Worm (Caenorhabditis elegans) whole organism, late embryonic: ENCODE data around the gene aak-2.
A peak's percentile ranks its signal among the peaks of the same experiment; 100 is the strongest.

Experiments used
- C38D4.7 ChIP-seq: fragments of 200-800 bp; sonication (Bioruptor generic); optimal IDR thresholded peaks from 2 replicates; lab custom pipeline; 2018; ENCODE audit warnings: mild to moderate bottlenecking, missing genetic modification characterization, moderate library complexity, missing compliant biosample characterization
- F13H6.1 ChIP-seq: sonication (generic microtip); optimal IDR thresholded peaks from 2 replicates; lab custom pipeline; 2016; ENCODE audit warnings: missing genetic modification characterization, missing compliant biosample characterization
- K02D7.2 ChIP-seq: sonication (generic microtip); optimal IDR thresholded peaks from 2 replicates; lab custom pipeline; 2017; ENCODE audit warnings: mild to moderate bottlenecking, missing genetic modification characterization, missing compliant biosample characterization
- K09A11.1 ChIP-seq: sonication (generic microtip); optimal IDR thresholded peaks from 2 replicates; lab custom pipeline; 2017; ENCODE audit warnings: antibody characterized with exemption, mild to moderate bottlenecking, missing genetic modification characterization, missing compliant biosample characterization; ENCODE audit not compliant: insufficient read depth
- T23F11.4 ChIP-seq: fragments of 200-800 bp; sonication (Bioruptor generic); optimal IDR thresholded peaks from 2 replicates; lab custom pipeline; 2018; ENCODE audit warnings: mild to moderate bottlenecking, missing genetic modification characterization, missing compliant biosample characterization
- ahr-1 ChIP-seq: sonication (generic microtip); optimal IDR thresholded peaks from 2 replicates; lab custom pipeline; 2016; ENCODE audit warnings: missing genetic modification characterization, missing compliant biosample characterization
- ama-1 ChIP-seq: fragments of 150-350 bp; optimal IDR thresholded peaks from 2 replicates; lab custom pipeline; 2014
- ceh-19 ChIP-seq: fragments of 200-800 bp; sonication (Bioruptor generic); optimal IDR thresholded peaks from 2 replicates; lab custom pipeline; 2018; ENCODE audit warnings: mild to moderate bottlenecking, missing genetic modification characterization, missing compliant biosample characterization
- ceh-2 ChIP-seq: sonication (generic microtip); optimal IDR thresholded peaks from 2 replicates; lab custom pipeline; 2016; ENCODE audit warnings: missing genotype, missing genetic modification characterization, missing compliant biosample characterization
- ceh-30 ChIP-seq: fragments of 150-350 bp; optimal IDR thresholded peaks from 2 replicates; lab custom pipeline; 2014; ENCODE audit warnings: missing biosample characterization, missing genetic modification characterization
- ceh-31 ChIP-seq: sonication (generic microtip); optimal IDR thresholded peaks from 2 replicates; lab custom pipeline; 2016; ENCODE audit warnings: missing genetic modification characterization, missing compliant biosample characterization
- ceh-45 ChIP-seq: fragments of 200-800 bp; sonication (Bioruptor generic); IDR thresholded peaks from 2 replicates; pipeline ENCODE4 v1.3.6; 2022; ENCODE audit warnings: missing genetic modification reagents, missing genetic modification characterization, missing compliant biosample characterization
- ceh-48 ChIP-seq: sonication (generic microtip); optimal IDR thresholded peaks from 2 replicates; lab custom pipeline; 2016; ENCODE audit warnings: missing genetic modification characterization, inconsistent platforms, missing compliant biosample characterization
- ceh-6 ChIP-seq: fragments of 200-800 bp; sonication (Bioruptor generic); optimal IDR thresholded peaks from 2 replicates; lab custom pipeline; 2018; ENCODE audit warnings: mild to moderate bottlenecking, missing genetic modification characterization, missing compliant biosample characterization
- ceh-9 ChIP-seq: sonication (generic microtip); optimal IDR thresholded peaks from 2 replicates; lab custom pipeline; 2016; ENCODE audit warnings: mild to moderate bottlenecking, missing genetic modification characterization, inconsistent platforms, missing compliant biosample characterization
- dmd-4 ChIP-seq: sonication (generic microtip); optimal IDR thresholded peaks from 2 replicates; lab custom pipeline; 2016; ENCODE audit warnings: borderline replicate concordance, missing genetic modification characterization, missing compliant biosample characterization
- dve-1 ChIP-seq: sonication (generic microtip); optimal IDR thresholded peaks from 2 replicates; lab custom pipeline; 2017; ENCODE audit warnings: antibody characterized with exemption, mild to moderate bottlenecking, missing genetic modification characterization, missing compliant biosample characterization
- elt-2 ChIP-seq: sonication (generic microtip); optimal IDR thresholded peaks from 2 replicates; lab custom pipeline; 2016; ENCODE audit warnings: missing genetic modification reagents, missing genetic modification characterization, missing compliant biosample characterization
- ets-4 ChIP-seq: sonication (generic microtip); optimal IDR thresholded peaks from 2 replicates; lab custom pipeline; 2016; ENCODE audit warnings: missing genetic modification characterization, missing compliant biosample characterization
- eyg-1 ChIP-seq: sonication (generic microtip); optimal IDR thresholded peaks from 2 replicates; lab custom pipeline; 2016; ENCODE audit warnings: missing genotype, missing genetic modification characterization, missing compliant biosample characterization
- fax-1 ChIP-seq: sonication (generic microtip); optimal IDR thresholded peaks from 2 replicates; lab custom pipeline; 2016; ENCODE audit warnings: missing genotype, missing genetic modification characterization, missing compliant biosample characterization
- fkh-10 ChIP-seq: fragments of 150-350 bp; optimal IDR thresholded peaks from 2 replicates; lab custom pipeline; 2014; ENCODE audit warnings: missing biosample characterization, missing genetic modification reagents, missing genetic modification characterization
- gmeb-2 ChIP-seq: sonication (generic microtip); optimal IDR thresholded peaks from 2 replicates; lab custom pipeline; 2016; ENCODE audit warnings: missing genetic modification characterization, inconsistent platforms, missing compliant biosample characterization
- hlh-13 ChIP-seq: fragments of 200-800 bp; sonication (Bioruptor generic); optimal IDR thresholded peaks from 2 replicates; lab custom pipeline; 2018; ENCODE audit warnings: mild to moderate bottlenecking, missing genetic modification characterization, missing compliant biosample characterization
- hlh-15 ChIP-seq: sonication (generic microtip); optimal IDR thresholded peaks from 2 replicates; lab custom pipeline; 2016; ENCODE audit warnings: missing genetic modification characterization, missing compliant biosample characterization
- hlh-6 ChIP-seq: sonication (generic microtip); optimal IDR thresholded peaks from 2 replicates; lab custom pipeline; 2016; ENCODE audit warnings: missing genotype, missing genetic modification characterization, missing compliant biosample characterization
- hlh-8 ChIP-seq: sonication (generic microtip); optimal IDR thresholded peaks from 2 replicates; lab custom pipeline; 2016; ENCODE audit warnings: missing genotype, missing genetic modification characterization, missing compliant biosample characterization
- lim-6 ChIP-seq: sonication (generic microtip); optimal IDR thresholded peaks from 2 replicates; lab custom pipeline; 2016; ENCODE audit warnings: missing genetic modification characterization, missing compliant biosample characterization
- lin-11 ChIP-seq: fragments of 200-800 bp; sonication (Bioruptor generic); optimal IDR thresholded peaks from 2 replicates; lab custom pipeline; 2018; ENCODE audit warnings: mild to moderate bottlenecking, missing genetic modification characterization, missing compliant biosample characterization
- madf-2 ChIP-seq: sonication (generic microtip); optimal IDR thresholded peaks from 2 replicates; lab custom pipeline; 2017; ENCODE audit warnings: missing genetic modification characterization, missing compliant biosample characterization
- mec-3 ChIP-seq: sonication (generic microtip); optimal IDR thresholded peaks from 2 replicates; lab custom pipeline; 2016; ENCODE audit warnings: borderline replicate concordance, missing genetic modification characterization, missing compliant biosample characterization
- nfya-1 ChIP-seq: sonication (generic microtip); optimal IDR thresholded peaks from 2 replicates; lab custom pipeline; 2017; ENCODE audit warnings: missing genetic modification characterization, mild to moderate bottlenecking, missing compliant biosample characterization, antibody characterized with exemption, moderate library complexity
- nhr-11 ChIP-seq: fragments of 150-350 bp; optimal IDR thresholded peaks from 2 replicates; lab custom pipeline; 2014; ENCODE audit warnings: missing biosample characterization, missing genetic modification characterization
- pag-3 ChIP-seq: sonication (generic microtip); optimal IDR thresholded peaks from 2 replicates; lab custom pipeline; 2016; ENCODE audit warnings: missing compliant biosample characterization, missing genetic modification characterization, borderline replicate concordance
- pat-9 ChIP-seq: fragments of 200-800 bp; sonication (Bioruptor generic); optimal IDR thresholded peaks from 2 replicates; lab custom pipeline; 2018; ENCODE audit warnings: mild to moderate bottlenecking, missing genetic modification characterization, moderate library complexity, missing compliant biosample characterization
- pax-1 ChIP-seq: fragments of 150-350 bp; optimal IDR thresholded peaks from 2 replicates; lab custom pipeline; 2014; ENCODE audit warnings: missing biosample characterization, missing genetic modification characterization
- pha-4 ChIP-seq: fragments of 150-350 bp; optimal IDR thresholded peaks from 2 replicates; lab custom pipeline; 2018; ENCODE audit warnings: missing biosample characterization, missing genetic modification reagents, missing genetic modification characterization
- pqm-1 ChIP-seq: sonication (generic microtip); optimal IDR thresholded peaks from 2 replicates; lab custom pipeline; 2016; ENCODE audit warnings: missing genetic modification characterization, missing compliant biosample characterization
- ref-2 ChIP-seq: sonication (generic microtip); optimal IDR thresholded peaks from 2 replicates; lab custom pipeline; 2016; ENCODE audit warnings: missing genetic modification characterization, missing compliant biosample characterization
- sdc-2 ChIP-seq: sonication (generic microtip); optimal IDR thresholded peaks from 2 replicates; lab custom pipeline; 2016; ENCODE audit warnings: missing genotype, missing genetic modification characterization, missing compliant biosample characterization
- syd-9 ChIP-seq: sonication (generic microtip); optimal IDR thresholded peaks from 2 replicates; lab custom pipeline; 2016; ENCODE audit warnings: mild to moderate bottlenecking, missing genetic modification characterization, moderate library complexity, missing compliant biosample characterization
- tbx-2 ChIP-seq: sonication (generic microtip); optimal IDR thresholded peaks from 2 replicates; lab custom pipeline; 2016; ENCODE audit warnings: missing genetic modification characterization, missing compliant biosample characterization
- tbx-7 ChIP-seq: sonication (generic microtip); optimal IDR thresholded peaks from 2 replicates; lab custom pipeline; 2016; ENCODE audit warnings: missing genotype, missing genetic modification characterization, missing compliant biosample characterization
- unc-3 ChIP-seq, 2 experiments: fragments of 200-800 bp in 1 of 2; sonication (Bioruptor generic) in 1 of 2; sonication (generic microtip) in 1 of 2; conservative IDR thresholded peaks in 1 of 2; optimal IDR thresholded peaks in 1 of 2; 2 replicates each; pipeline versions ENCODE4 v1.3.6 to Lab custom; 2016 to 2022; ENCODE audit warnings: missing compliant biosample characterization in 2 of 2, missing genetic modification characterization in 2 of 2, missing genetic modification reagents in 1 of 2
- unc-55 ChIP-seq: sonication (generic microtip); optimal IDR thresholded peaks from 2 replicates; lab custom pipeline; 2017; ENCODE audit warnings: missing biosample characterization, missing genetic modification reagents, missing genetic modification characterization
- unc-86 ChIP-seq: sonication (generic microtip); optimal IDR thresholded peaks from 2 replicates; lab custom pipeline; 2016; ENCODE audit warnings: missing genetic modification characterization, missing compliant biosample characterization
- zip-5 ChIP-seq: sonication (generic microtip); optimal IDR thresholded peaks from 2 replicates; lab custom pipeline; 2016; ENCODE audit warnings: missing genetic modification characterization, missing compliant biosample characterization
- ztf-16 ChIP-seq: sonication (generic microtip); optimal IDR thresholded peaks from 2 replicates; lab custom pipeline; 2017; ENCODE audit warnings: missing genetic modification characterization, missing compliant biosample characterization

The aak-2 gene

ce11 chrX:16796826-16797225 is 939 bp downstream of the aak-2 start (continued):
- TF ChIP-seq ceh-9, result no peak
- TF ChIP-seq lin-11 (tag; lab: Kevin White, UChicago), result no peak
- no peak for TF ChIP-seq zip-5 (tag; lab: Kevin White, UChicago)
- no peak for TF ChIP-seq ceh-2 (tag; lab: Kevin White, UChicago)
- TF ChIP-seq pag-3, result no peak
- no peak for TF ChIP-seq tbx-7
- TF ChIP-seq hlh-8 (tag; lab: Kevin White, UChicago), result no peak
- TF ChIP-seq C38D4.7 (GFP tag; lab: Kevin White, UChicago), result no peak
- no peak for TF ChIP-seq ahr-1 (tag; lab: Kevin White, UChicago)
- TF ChIP-seq elt-2 (tag; lab: Kevin White, UChicago), result no peak
- TF ChIP-seq K02D7.2, result no peak
- no peak for TF ChIP-seq syd-9 (tag; lab: Kevin White, UChicago)
- no peak for TF ChIP-seq ceh-45 (GFP tag; lab: Robert Waterston, UW)
- TF ChIP-seq F13H6.1, result peak; percentile 53
- no peak for TF ChIP-seq pax-1 (tag; lab: Kevin White, UChicago)

DNA sequence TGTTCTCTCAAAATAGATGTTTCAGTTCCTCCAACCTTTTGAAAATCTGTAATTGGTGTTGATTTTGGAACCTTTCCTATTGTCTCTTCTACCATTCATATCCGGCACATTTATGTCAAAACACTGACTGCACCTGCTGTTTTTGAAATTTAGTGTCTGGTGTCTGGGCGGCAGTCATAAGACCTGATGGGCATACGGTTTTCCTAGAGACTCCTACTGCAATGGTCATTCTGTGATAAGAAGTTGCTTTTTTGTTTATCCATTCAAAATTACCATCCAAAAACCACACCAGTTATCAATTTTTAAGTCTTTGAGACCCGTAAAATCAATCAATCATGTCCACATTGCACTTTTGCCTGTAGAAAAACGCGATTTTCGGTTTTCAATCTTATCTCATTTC is 2.7 kb downstream of the aak-2 start:
- TF ChIP-seq unc-55 (no peak), nfya-1 (tag; lab: Kevin White, UChicago) (no peak), T23F11.4 (GFP tag; lab: Kevin White, UChicago) (no peak), K02D7.2 (no peak), hlh-15 (tag; lab: Kevin White, UChicago) (no peak), fkh-10 (GFP tag; lab: Kevin White, UChicago) (no peak), ceh-30 (tag; lab: Kevin White, UChicago) (no peak), tbx-2 (no peak), madf-2 (tag; lab: Kevin White, UChicago) (no peak), ets-4 (tag; lab: Kevin White, UChicago) (no peak), hlh-13 (no peak), unc-86 (tag; lab: Kevin White, UChicago) (no peak)

DNA sequence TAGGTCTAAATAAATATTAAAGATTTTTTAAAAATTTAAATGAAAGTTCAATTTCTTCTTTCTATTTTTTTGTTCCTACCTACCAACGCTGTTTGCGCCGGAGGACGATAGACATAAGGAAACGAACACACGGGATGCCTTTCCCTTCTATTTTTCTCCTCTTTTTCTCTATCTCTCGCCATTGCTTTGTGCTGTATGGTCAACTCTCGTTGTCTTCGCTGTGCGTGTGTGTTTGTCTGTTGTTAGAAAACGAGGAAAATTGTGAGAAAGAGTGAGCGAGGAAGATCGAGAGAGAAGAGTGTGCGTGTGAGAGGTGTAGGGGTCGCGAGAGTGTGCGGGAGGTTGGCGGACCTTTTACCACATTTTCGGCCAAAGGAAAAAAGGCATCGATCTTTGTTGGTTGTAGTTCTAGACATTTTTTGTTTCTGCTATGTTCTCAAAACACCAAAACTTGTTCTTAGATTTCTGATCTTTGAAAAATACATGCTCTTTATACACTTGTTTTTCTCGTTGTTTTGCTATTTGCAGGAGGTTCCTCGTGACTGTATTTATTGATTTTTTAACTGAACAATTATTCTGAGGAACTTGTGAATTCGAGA is 3.3 kb downstream of the aak-2 start:
- TF ChIP-seq unc-3 (GFP tag; conservative IDR thresholded peaks at IDR 0.05; lab: Robert Waterston, UW) (no peak), unc-3 (tag; optimal IDR thresholded peaks at IDR 0.05; lab: Kevin White, UChicago) (no peak), ztf-16 (tag; lab: Kevin White, UChicago) (no peak), K02D7.2 (no peak), ceh-48 (tag; lab: Kevin White, UChicago) (peak; percentile 1), hlh-6 (tag; lab: Kevin White, UChicago) (no peak), hlh-15 (tag; lab: Kevin White, UChicago) (no peak), pqm-1 (no peak), ceh-31 (tag; lab: Kevin White, UChicago) (peak; percentile 63), K09A11.1 (tag; lab: Kevin White, UChicago) (no peak), eyg-1 (tag; lab: Kevin White, UChicago) (no peak), gmeb-2 (no peak), sdc-2 (tag; lab: Kevin White, UChicago) (peak; percentile 60), mec-3 (tag; lab: Kevin White, UChicago) (no peak), syd-9 (tag; lab: Kevin White, UChicago) (no peak), pha-4 (tag; lab: Kevin White, UChicago) (no peak), lim-6 (tag; lab: Kevin White, UChicago) (no peak), dve-1 (no peak), T23F11.4 (GFP tag; lab: Kevin White, UChicago) (no peak), ceh-2 (tag; lab: Kevin White, UChicago) (no peak), nhr-11 (tag; lab: Kevin White, UChicago) (no peak), ceh-45 (GFP tag; lab: Robert Waterston, UW) (no peak), hlh-8 (tag; lab: Kevin White, UChicago) (no peak), ceh-19 (GFP tag; lab: Kevin White, UChicago) (no peak), ahr-1 (tag; lab: Kevin White, UChicago) (no peak), F13H6.1 (no peak), pag-3 (no peak), unc-55 (no peak), ama-1 (lab: Kevin White, UChicago) (no peak), dmd-4 (no peak), lin-11 (tag; lab: Kevin White, UChicago) (no peak), pat-9 (tag; lab: Kevin White, UChicago) (no peak), ref-2 (tag; lab: Kevin White, UChicago) (peak; percentile 42), ceh-6 (GFP tag; lab: Kevin White, UChicago) (no peak), fax-1 (no peak)
